Worm (Caenorhabditis elegans): ENCODE results near the gene anmt-3.
A peak's percentile ranks its signal among the peaks of the same experiment; 100 is the strongest.
"Not testable (repeated sequence)": the region's sequence is repeated elsewhere in the genome, so short reads cannot be mapped to it uniquely, and the experiment has no call there.

Gene anmt-3

DNA sequence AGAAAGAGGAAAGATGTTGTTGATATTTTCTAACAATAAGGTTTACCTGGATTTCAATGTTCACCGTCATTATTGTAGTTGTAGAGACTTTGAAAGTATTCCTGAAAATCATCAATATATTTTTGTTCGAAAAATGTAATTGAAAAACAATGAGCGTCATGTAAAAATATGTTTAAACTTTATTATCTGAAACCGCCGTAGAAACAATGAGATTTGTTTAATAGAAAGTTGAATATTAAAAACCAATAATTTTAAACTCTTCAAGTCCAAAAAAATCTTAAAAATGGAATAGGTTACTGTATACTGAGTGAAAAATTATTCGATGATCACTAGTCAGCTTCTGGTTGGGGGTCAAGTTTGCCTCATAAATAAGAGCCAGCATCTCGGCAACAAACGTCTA lies at the start of gene anmt-3:
Gene anmt-3 (minus strand): TSS at position 101 of the 400 bp plus-strand sequence.
- TF ChIP-seq blmp-1 (tag; optimal IDR thresholded peaks at IDR 0.05): no peak
- no peak for TF ChIP-seq flh-1 (GFP tag; optimal IDR thresholded peaks at IDR 0.05)
- TF ChIP-seq unc-39 (tag; optimal IDR thresholded peaks at IDR 0.05): no peak
- TF ChIP-seq ceh-43 (GFP tag; optimal IDR thresholded peaks at IDR 0.05): no peak
- no peak for TF ChIP-seq unc-120 (tag; optimal IDR thresholded peaks at IDR 0.05; ENCODE audit: poor library complexity, severe bottlenecking)
- no peak for TF ChIP-seq snpc-4 (tag; optimal IDR thresholded peaks at IDR 0.05)
- TF ChIP-seq ces-1 (GFP tag; optimal IDR thresholded peaks at IDR 0.05): no peak

ce11 chrV:10007484-10007883 lies 49.4 kb upstream of the anmt-3 start:
- TF ChIP-seq zip-8 (tag; optimal IDR thresholded peaks at IDR 0.05) (peak; percentile 95), unc-120 (tag; optimal IDR thresholded peaks at IDR 0.05; ENCODE audit: poor library complexity, severe bottlenecking) (no peak)

DNA sequence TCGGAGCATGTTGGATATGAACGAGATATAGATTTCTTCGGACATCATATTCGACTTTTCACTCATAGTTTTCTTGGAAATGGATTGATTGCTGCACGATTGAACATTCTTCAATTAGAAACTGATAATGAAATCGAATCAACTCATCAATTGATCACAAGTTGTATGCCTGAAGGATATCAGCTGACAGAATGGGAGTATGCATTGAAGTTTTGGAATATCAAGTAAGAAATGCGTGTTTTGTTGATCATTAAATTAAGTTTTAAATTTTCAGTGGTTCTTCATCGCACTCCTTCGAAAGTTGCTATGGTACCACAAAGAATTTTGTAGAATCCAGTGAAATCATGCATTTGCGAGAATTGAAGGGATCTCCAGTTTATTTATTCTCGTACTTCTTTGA lies 48.2 kb upstream of the anmt-3 start:
- TF ChIP-seq ces-1 (GFP tag; optimal IDR thresholded peaks at IDR 0.05) (no peak), drap-1 (GFP tag; optimal IDR thresholded peaks at IDR 0.05) (no peak), mab-5 (tag; optimal IDR thresholded peaks at IDR 0.05) (no peak), sem-2 (GFP tag; optimal IDR thresholded peaks at IDR 0.05) (no peak), mep-1 (tag; optimal IDR thresholded peaks at IDR 0.05) (no peak), bed-3 (GFP tag; optimal IDR thresholded peaks at IDR 0.05) (no peak), M03D4.4 (tag; optimal IDR thresholded peaks at IDR 0.05) (no peak)

DNA sequence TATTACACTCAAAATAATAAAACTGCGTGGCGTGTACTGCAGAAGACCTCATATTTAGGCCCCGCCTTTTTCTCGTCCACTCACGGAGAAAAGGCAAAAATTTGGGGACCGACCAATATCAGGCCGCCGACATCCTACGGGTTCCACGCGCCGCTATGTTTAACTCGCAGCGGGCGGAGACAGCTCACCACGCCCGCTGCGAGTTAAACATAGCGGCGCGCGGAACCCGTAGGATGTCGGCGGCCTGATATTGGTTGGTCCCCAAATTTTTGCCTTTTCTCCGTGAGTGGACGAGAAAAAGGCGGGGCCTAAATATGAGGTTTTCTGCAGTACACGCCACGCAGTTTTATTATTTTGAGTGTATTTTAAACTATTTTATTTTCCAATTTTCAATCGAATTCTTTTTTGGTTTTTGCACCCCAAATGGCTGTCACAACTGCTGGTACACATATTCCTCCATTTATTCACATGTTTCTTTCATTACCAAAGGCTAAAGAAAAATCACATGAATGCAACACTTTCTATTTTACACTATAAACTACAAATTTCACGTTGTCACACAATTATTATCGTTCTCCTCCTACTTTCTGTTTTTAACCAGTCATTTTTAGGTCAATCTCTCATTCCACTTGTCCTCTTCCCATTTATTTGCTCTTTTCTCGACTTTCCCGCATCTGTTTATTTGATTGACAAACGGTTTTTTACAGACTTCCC lies 46.1 kb upstream of the anmt-3 start, which contains the start of gene uda-1:
Gene uda-1 (plus strand): TSS at position 708 of the 714 bp plus-strand sequence.
- not testable (repeated sequence) for TF ChIP-seq ceh-43 (GFP tag; optimal IDR thresholded peaks at IDR 0.05); tbx-8 (GFP tag; optimal IDR thresholded peaks at IDR 0.05); cnd-1 (tag; optimal IDR thresholded peaks at IDR 0.05)

ce11 chrV:10003315-10003969 lies 45.3 kb upstream of the anmt-3 start:
- TF ChIP-seq lin-32 (GFP tag; optimal IDR thresholded peaks at IDR 0.05): no peak
- no peak for TF ChIP-seq ceh-83 (GFP tag; optimal IDR thresholded peaks at IDR 0.05)
- TF ChIP-seq lsy-2 (tag; optimal IDR thresholded peaks at IDR 0.05): peak; percentile 26
- no peak for TF ChIP-seq elt-1 (tag; optimal IDR thresholded peaks at IDR 0.05; ENCODE audit: borderline replicate concordance, insufficient read depth)
- no peak for TF ChIP-seq ceh-43 (GFP tag; optimal IDR thresholded peaks at IDR 0.05)
- TF ChIP-seq nhr-76 (tag; optimal IDR thresholded peaks at IDR 0.05): no peak
- no peak for TF ChIP-seq nhr-237 (tag; optimal IDR thresholded peaks at IDR 0.05)
- TF ChIP-seq unc-39 (tag; optimal IDR thresholded peaks at IDR 0.05): no peak
- no peak for TF ChIP-seq lin-13 (tag; optimal IDR thresholded peaks at IDR 0.05)
- TF ChIP-seq blmp-1 (tag; optimal IDR thresholded peaks at IDR 0.05): no peak
- TF ChIP-seq unc-120 (tag; optimal IDR thresholded peaks at IDR 0.05; ENCODE audit: poor library complexity, severe bottlenecking): peak; percentile 62
- TF ChIP-seq nhr-28 (tag; optimal IDR thresholded peaks at IDR 0.05): no peak
- no peak for TF ChIP-seq flh-1 (GFP tag; optimal IDR thresholded peaks at IDR 0.05)
- TF ChIP-seq cnd-1 (tag; optimal IDR thresholded peaks at IDR 0.05): no peak
- no peak for TF ChIP-seq unc-62 (GFP tag; optimal IDR thresholded peaks at IDR 0.05)
- TF ChIP-seq drap-1 (GFP tag; optimal IDR thresholded peaks at IDR 0.05): no peak
- TF ChIP-seq tbx-8 (GFP tag; optimal IDR thresholded peaks at IDR 0.05): no peak
- no peak for TF ChIP-seq M03D4.4 (tag; optimal IDR thresholded peaks at IDR 0.05)
- TF ChIP-seq elt-3 (tag; optimal IDR thresholded peaks at IDR 0.05): no peak
- peak; percentile 45 for TF ChIP-seq ces-1 (GFP tag; optimal IDR thresholded peaks at IDR 0.05)
- no peak for TF ChIP-seq ztf-11 (tag; optimal IDR thresholded peaks at IDR 0.05)
- no peak for TF ChIP-seq snpc-4 (tag; optimal IDR thresholded peaks at IDR 0.05)
- TF ChIP-seq sem-2 (GFP tag; optimal IDR thresholded peaks at IDR 0.05): no peak
- TF ChIP-seq mep-1 (tag; optimal IDR thresholded peaks at IDR 0.05): peak; percentile 3

ce11 chrV:10002720-10003119 lies 44.6 kb upstream of the anmt-3 start:
- no peak for TF ChIP-seq mls-2 (tag; optimal IDR thresholded peaks at IDR 0.05)
- no peak for TF ChIP-seq hlh-1 (tag; optimal IDR thresholded peaks at IDR 0.05)
- TF ChIP-seq elt-1 (tag; optimal IDR thresholded peaks at IDR 0.05; ENCODE audit: borderline replicate concordance, insufficient read depth): no peak
- no peak for TF ChIP-seq ham-2 (GFP tag; optimal IDR thresholded peaks at IDR 0.05)
- TF ChIP-seq unc-62 (GFP tag; optimal IDR thresholded peaks at IDR 0.05): peak; percentile 74
- TF ChIP-seq ces-1 (GFP tag; optimal IDR thresholded peaks at IDR 0.05): no peak
